Fruit fly (Drosophila melanogaster): ENCODE data around the gene Doc1.

The Doc1 gene

DNA sequence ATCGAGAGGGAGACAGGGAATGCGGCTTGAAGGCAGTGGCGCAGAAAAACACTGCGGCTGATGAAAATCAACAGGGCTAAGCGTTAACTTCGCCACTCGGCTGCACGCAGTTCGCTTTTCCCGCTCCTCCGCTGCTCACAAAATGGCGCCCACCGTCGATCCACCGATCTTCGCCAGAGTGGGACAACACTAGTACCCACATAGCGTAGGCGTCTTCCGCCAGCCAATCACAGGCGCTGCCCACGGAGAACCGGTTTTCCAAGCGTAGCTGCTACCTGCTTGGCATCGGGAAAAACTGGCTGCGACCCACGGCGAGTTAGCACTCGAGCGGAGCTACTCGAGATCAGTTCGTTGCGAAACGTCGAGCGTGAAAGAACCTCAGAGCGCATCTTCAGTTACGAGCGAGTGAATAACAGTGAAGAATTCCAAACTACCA, at the start of gene Doc1:
Gene Doc1 (plus strand): TSS at position 334 of the 436 bp plus-strand sequence.
- TF ChIP-seq CG11902 (GFP tag; optimal IDR thresholded peaks at IDR 0.05) (no peak), ss (GFP tag; optimal IDR thresholded peaks at IDR 0.05) (peak in 1 of 2 experiments; percentile 13), esn (GFP tag; optimal IDR thresholded peaks at IDR 0.05) (no peak), CG6163 (GFP tag; IDR thresholded peaks at IDR 0.05) (peak; percentile 23; the same call in 1 of the 3 replicates), Eip78C (GFP tag) (peak; percentile 25)

DNA sequence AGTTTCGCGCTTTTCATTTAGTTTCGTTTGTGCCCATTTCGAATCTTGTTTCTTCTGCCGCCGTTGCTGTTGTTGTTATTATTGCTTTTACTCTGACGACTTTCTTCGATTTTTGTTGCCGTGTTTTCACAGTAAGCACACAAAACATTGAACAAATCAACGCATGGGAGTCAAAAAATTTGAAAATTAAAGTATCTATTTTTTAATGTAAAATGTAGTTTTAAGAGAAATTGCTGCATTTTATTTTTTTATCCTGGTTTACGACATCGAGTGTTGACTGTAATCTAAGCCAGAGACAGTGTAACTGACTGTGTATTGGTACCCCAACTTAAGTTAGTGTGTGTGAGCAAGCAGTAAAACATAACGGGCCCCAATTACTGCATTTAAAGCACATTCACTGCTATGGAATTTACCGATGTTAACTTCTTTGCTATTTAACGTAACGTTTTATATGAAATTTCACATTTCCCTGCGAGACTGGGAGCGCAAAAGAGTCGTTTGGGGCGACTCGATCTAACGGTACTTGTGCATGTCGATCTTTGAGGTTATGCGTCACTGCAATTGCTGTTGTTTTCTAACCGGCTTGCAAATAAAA, 44.9 kb upstream of the Doc1 start:
- TF ChIP-seq vri (GFP tag; optimal IDR thresholded peaks at IDR 0.05) (no peak), CG6854 (GFP tag; optimal IDR thresholded peaks at IDR 0.05) (no peak), CG6163 (GFP tag; IDR thresholded peaks at IDR 0.05) (peak; percentile 95), Eip93F (GFP tag; optimal IDR thresholded peaks at IDR 0.05) (peak; percentile 70), salr (GFP tag; optimal IDR thresholded peaks at IDR 0.05) (peak in 1 of 2 experiments; percentile 31), Hr39 (GFP tag; optimal IDR thresholded peaks at IDR 0.05) (peak; percentile 90), CG1621 (tag; optimal IDR thresholded peaks at IDR 0.05) (peak; percentile 43), Lpt (GFP tag; optimal IDR thresholded peaks at IDR 0.05) (peak; percentile 91), Gug (GFP tag; IDR thresholded peaks at IDR 0.05) (peak; percentile 86), CG11294 (GFP tag; IDR thresholded peaks at IDR 0.05) (peak; percentile 82; the same call in 1 of the 2 replicates), Blimp-1 (GFP tag; optimal IDR thresholded peaks at IDR 0.05) (peak; percentile 59), CG3919 (GFP tag; optimal IDR thresholded peaks at IDR 0.05) (peak; percentile 91), spab (GFP tag; optimal IDR thresholded peaks at IDR 0.05) (no peak), pdm3 (GFP tag; optimal IDR thresholded peaks at IDR 0.05) (peak; percentile 91), CG10631 (GFP tag; optimal IDR thresholded peaks at IDR 0.05) (no peak), Met (GFP tag; optimal IDR thresholded peaks at IDR 0.05) (no peak), CG6276 (GFP tag; optimal IDR thresholded peaks at IDR 0.05) (peak; percentile 91), ss (GFP tag; optimal IDR thresholded peaks at IDR 0.05) (no peak), CG3032 (tag; optimal IDR thresholded peaks at IDR 0.05) (peak; percentile 53), OdsH (GFP tag; optimal IDR thresholded peaks at IDR 0.05) (peak; percentile 90), Sox15 (GFP tag; optimal IDR thresholded peaks at IDR 0.05) (peak; percentile 66), CG4318 (GFP tag; optimal IDR thresholded peaks at IDR 0.05) (peak; percentile 92), cyc (GFP tag; optimal IDR thresholded peaks at IDR 0.05) (peak; percentile 89), Sox102F (GFP tag; optimal IDR thresholded peaks at IDR 0.05) (no peak), CG11902 (GFP tag; optimal IDR thresholded peaks at IDR 0.05) (peak; percentile 86), dsx (GFP tag; optimal IDR thresholded peaks at IDR 0.05; ENCODE audit: poor library complexity, severe bottlenecking) (no peak), esn (GFP tag; optimal IDR thresholded peaks at IDR 0.05) (peak; percentile 92), CG6808 (GFP tag; optimal IDR thresholded peaks at IDR 0.05) (no peak), Eip78C (GFP tag) (peak; percentile 97), eg (GFP tag; IDR thresholded peaks at IDR 0.05) (peak; percentile 97), svp (GFP tag) (peak; percentile 95), CG6792 (GFP tag; optimal IDR thresholded peaks at IDR 0.05) (peak; percentile 89), Hr4 (GFP tag; optimal IDR thresholded peaks at IDR 0.05) (peak; percentile 97), Hr38 (GFP tag; optimal IDR thresholded peaks at IDR 0.05) (peak; percentile 75), CG16779 (tag; optimal IDR thresholded peaks at IDR 0.05) (no peak), Sox14 (GFP tag; optimal IDR thresholded peaks at IDR 0.05) (peak; percentile 87), achi (GFP tag; optimal IDR thresholded peaks at IDR 0.05) (peak; percentile 87), topi (GFP tag; optimal IDR thresholded peaks at IDR 0.05) (peak; percentile 88), dac (GFP tag; optimal IDR thresholded peaks at IDR 0.05) (peak; percentile 89), CG15336 (GFP tag; IDR thresholded peaks at IDR 0.05) (peak; percentile 95), Ets96B (tag; optimal IDR thresholded peaks at IDR 0.05) (peak; percentile 64), Ets21C (GFP tag; optimal IDR thresholded peaks at IDR 0.05) (peak; percentile 82), acj6 (GFP tag; optimal IDR thresholded peaks at IDR 0.05) (peak; percentile 87), CG8319 (GFP tag; optimal IDR thresholded peaks at IDR 0.05) (peak; percentile 74), net (GFP tag; optimal IDR thresholded peaks at IDR 0.05) (peak; percentile 87), fd59A (GFP tag; optimal IDR thresholded peaks at IDR 0.05) (peak; percentile 51), CG7368 (GFP tag; optimal IDR thresholded peaks at IDR 0.05) (peak; percentile 87), Eip75B (GFP tag; optimal IDR thresholded peaks at IDR 0.05) (peak; percentile 89)

Data from whole organism, prepupa.